Worm (Caenorhabditis elegans): Measurements from ENCODE around the gene C04G6.2.

Gene C04G6.2

DNA sequence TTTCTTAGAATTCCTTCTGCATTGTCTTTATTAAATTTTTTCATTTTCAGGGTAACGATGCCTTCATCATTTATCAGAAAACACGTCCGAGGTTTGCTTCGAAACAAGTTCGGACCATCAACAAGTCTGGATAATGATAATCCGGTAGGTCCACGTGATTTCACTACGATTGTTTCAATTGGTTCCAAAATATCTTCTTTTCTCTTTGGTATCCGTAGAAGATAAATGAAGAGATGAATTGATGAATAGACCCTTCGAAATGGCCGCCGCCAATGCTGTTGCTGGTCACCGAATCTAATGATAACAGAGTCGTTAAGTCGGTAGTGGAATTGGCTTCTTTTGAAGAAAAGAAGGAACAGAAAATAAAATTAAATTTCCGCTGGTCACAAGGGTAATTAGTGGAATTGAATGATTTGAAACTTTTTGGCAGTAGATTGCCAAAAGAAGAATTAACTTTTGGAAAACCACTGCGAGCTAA lies 43.1 kb upstream of the C04G6.2 start, which contains the start of gene F33G12.6:
Gene F33G12.6 (plus strand): TSS at position 51 of the 478 bp plus-strand sequence.
- peak in 1 of 2 experiments; percentile 31 for TF ChIP-seq lsy-2 (tag; optimal IDR thresholded peaks at IDR 0.05)
- peak; percentile 28 for TF ChIP-seq nhr-129 (tag; optimal IDR thresholded peaks at IDR 0.05)
- no peak for TF ChIP-seq crh-2 (tag; optimal IDR thresholded peaks at IDR 0.05)
- TF ChIP-seq aly-2 (tag; optimal IDR thresholded peaks at IDR 0.05) = no peak

DNA sequence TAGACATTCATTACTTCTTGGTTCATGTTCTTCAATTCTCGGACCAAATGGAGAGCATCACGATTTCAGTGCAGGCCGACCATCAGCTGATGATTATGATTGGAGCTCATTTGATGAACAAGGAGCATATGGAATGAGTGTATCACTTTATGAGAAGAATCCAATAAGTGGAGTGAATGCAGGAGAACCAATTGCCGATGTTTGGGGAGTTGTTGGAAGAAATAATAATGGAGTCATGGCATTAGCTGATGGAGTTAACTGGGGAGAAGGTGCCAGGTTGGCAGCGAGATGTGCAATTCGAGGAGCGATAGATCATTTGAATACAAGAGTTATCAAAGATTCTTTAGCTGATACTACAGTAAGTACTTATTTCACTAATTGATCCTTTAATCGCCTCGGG lies 42.3 kb upstream of the C04G6.2 start:
- TF ChIP-seq fos-1 (tag; optimal IDR thresholded peaks at IDR 0.05) (no peak), nhr-11 (tag; optimal IDR thresholded peaks at IDR 0.05) (no peak), R02D3.7 (tag; optimal IDR thresholded peaks at IDR 0.05) (no peak)

DNA sequence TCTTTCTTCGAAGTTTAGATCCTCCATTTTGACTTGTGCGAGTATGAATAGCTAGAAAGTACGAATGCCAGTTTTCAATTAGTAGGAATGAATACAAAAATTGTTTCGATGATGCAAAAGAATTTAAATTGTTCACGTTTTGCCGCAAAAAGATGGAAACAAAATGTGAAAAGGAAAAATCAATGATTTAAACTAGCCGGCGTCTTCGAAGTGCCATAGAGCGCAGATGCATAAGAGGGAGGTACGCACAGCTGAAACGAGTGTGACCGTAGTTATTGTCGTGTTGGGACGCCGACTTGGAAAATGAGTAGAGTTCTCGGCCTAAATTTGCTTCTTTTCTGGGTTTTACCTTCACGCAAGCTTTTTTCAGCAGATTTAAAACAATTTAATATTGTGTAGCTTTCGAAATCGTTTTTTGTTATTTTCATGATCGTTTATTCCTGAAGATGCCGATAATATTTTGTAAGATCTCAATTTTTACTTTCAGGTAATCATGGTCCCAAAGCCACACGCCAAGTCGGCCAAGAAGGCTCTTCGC lies 37.8 kb upstream of the C04G6.2 start, which contains the start of the genes ify-1 and rpl-22:
Gene ify-1 (minus strand): TSS at position 51 of the 538 bp plus-strand sequence.
Gene rpl-22 (plus strand): TSS at position 488 of the 538 bp plus-strand sequence.
- TF ChIP-seq snpc-4 (tag; optimal IDR thresholded peaks at IDR 0.05) (peak; percentile 94), lin-11 (tag; optimal IDR thresholded peaks at IDR 0.05) (peak; percentile 96), crh-2 (tag; optimal IDR thresholded peaks at IDR 0.05) (peak; percentile 98), mdl-1 (tag; optimal IDR thresholded peaks at IDR 0.05) (peak in 1 of 2 experiments; percentile 51), nhr-6 (tag; optimal IDR thresholded peaks at IDR 0.05) (peak; percentile 89), elt-3 (tag; optimal IDR thresholded peaks at IDR 0.05) (no peak), ceh-16 (tag; optimal IDR thresholded peaks at IDR 0.05) (peak; percentile 71), nhr-237 (tag; optimal IDR thresholded peaks at IDR 0.05) (no peak), zag-1 (tag; optimal IDR thresholded peaks at IDR 0.05) (peak; percentile 78), ztf-4 (tag; optimal IDR thresholded peaks at IDR 0.05) (peak; percentile 90), nhr-23 (tag; optimal IDR thresholded peaks at IDR 0.05) (no peak), lsy-2 (tag; optimal IDR thresholded peaks at IDR 0.05) (peak; percentile 98 to 100), aly-2 (tag; optimal IDR thresholded peaks at IDR 0.05) (no peak), fos-1 (tag; optimal IDR thresholded peaks at IDR 0.05) (peak; percentile 83), nhr-77 (tag; optimal IDR thresholded peaks at IDR 0.05) (peak; percentile 76), Y55F3AM.14 (GFP tag; optimal IDR thresholded peaks at IDR 0.05) (peak; percentile 28), alr-1 (tag; optimal IDR thresholded peaks at IDR 0.05) (no peak), ztf-1 (GFP tag; conservative IDR thresholded peaks at IDR 0.05) (no peak), nhr-12 (tag; optimal IDR thresholded peaks at IDR 0.05) (no peak), sem-4 (tag; optimal IDR thresholded peaks at IDR 0.05) (peak; percentile 93), nhr-21 (tag; optimal IDR thresholded peaks at IDR 0.05) (peak; percentile 94), lin-39 (tag; optimal IDR thresholded peaks at IDR 0.05) (no peak), gmeb-1 (tag; optimal IDR thresholded peaks at IDR 0.05) (peak; percentile 95), F13H6.1 (tag; optimal IDR thresholded peaks at IDR 0.05) (peak; percentile 92), unc-39 (tag; optimal IDR thresholded peaks at IDR 0.05) (no peak), sma-9 (GFP tag; optimal IDR thresholded peaks at IDR 0.05) (peak; percentile 94), sma-9 (tag; optimal IDR thresholded peaks at IDR 0.05) (no peak), lin-13 (GFP tag; optimal IDR thresholded peaks at IDR 0.05) (peak; percentile 95), sma-3 (GFP tag; optimal IDR thresholded peaks at IDR 0.05) (peak; percentile 94), ceh-82 (tag; optimal IDR thresholded peaks at IDR 0.05) (peak; percentile 73), ama-1 (optimal IDR thresholded peaks at IDR 0.05) (peak; percentile 71), ZK546.5 (tag; optimal IDR thresholded peaks at IDR 0.05) (peak; percentile 83), nhr-25 (tag; optimal IDR thresholded peaks at IDR 0.05) (peak; percentile 95), nhr-10 (tag; optimal IDR thresholded peaks at IDR 0.05) (peak; percentile 34), unc-55 (GFP tag; optimal IDR thresholded peaks at IDR 0.05) (peak; percentile 99), C34F6.9 (tag; optimal IDR thresholded peaks at IDR 0.05) (peak; percentile 96), peb-1 (tag; optimal IDR thresholded peaks at IDR 0.05) (no peak), R02D3.7 (tag; optimal IDR thresholded peaks at IDR 0.05) (peak; percentile 43), mab-5 (tag; optimal IDR thresholded peaks at IDR 0.05) (peak; percentile 90), unc-62 (GFP tag; optimal IDR thresholded peaks at IDR 0.05) (peak; percentile 47), nhr-129 (tag; optimal IDR thresholded peaks at IDR 0.05) (peak; percentile 98), nhr-11 (tag; optimal IDR thresholded peaks at IDR 0.05) (peak; percentile 37), dmd-4 (tag; optimal IDR thresholded peaks at IDR 0.05) (no peak), egl-27 (tag; optimal IDR thresholded peaks at IDR 0.05) (peak; percentile 39), blmp-1 (tag; optimal IDR thresholded peaks at IDR 0.05; ENCODE audit: insufficient read depth) (peak; percentile 86)
